Fruit fly (Drosophila melanogaster) whole organism, larva: ENCODE measurements around the gene CG45079.

Experiments
- noc ChIP-seq: fragments of 200-800 bp; sonication (Bioruptor generic); optimal IDR thresholded peaks from 3 replicates; lab custom pipeline; 2019; ENCODE audit warnings: missing biosample characterization, mild to moderate bottlenecking, missing genetic modification characterization, moderate library complexity

Gene CG45079

DNA sequence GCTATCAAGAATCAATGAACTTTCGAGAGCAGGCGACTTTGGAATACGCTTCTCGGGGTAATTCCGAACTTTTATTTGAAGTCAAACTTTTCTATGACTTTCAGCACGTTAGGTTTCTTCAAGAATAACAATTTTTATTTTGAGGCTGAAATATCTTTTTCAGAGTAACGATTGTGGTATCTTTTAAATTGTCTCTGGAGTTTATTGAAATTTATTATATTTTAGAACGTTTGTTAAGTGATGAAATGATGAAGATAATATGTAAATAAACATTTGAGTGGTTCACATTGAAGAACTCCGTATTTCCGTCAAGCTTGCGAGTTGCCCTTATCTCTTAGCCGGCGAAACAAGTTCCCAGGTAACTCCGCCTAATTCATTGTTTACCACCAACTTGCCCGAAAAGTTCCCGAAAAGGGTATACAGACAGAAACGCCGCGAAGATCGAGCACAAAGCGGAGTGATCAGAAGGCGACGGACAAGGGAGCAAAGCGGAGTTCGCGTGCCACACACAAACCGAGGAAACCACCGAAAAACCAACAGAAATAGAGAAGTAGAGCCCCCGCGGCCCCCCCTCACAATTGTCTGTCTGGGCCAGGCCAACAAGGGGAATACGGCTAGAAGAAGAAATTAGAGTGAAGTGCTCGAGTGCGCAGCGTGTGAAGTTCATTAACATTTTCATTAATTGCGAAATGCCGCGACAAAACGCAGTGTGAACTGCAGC lies 6.5 kb upstream of the CG45079 start:
- TF ChIP-seq noc: peak; percentile 34

DNA sequence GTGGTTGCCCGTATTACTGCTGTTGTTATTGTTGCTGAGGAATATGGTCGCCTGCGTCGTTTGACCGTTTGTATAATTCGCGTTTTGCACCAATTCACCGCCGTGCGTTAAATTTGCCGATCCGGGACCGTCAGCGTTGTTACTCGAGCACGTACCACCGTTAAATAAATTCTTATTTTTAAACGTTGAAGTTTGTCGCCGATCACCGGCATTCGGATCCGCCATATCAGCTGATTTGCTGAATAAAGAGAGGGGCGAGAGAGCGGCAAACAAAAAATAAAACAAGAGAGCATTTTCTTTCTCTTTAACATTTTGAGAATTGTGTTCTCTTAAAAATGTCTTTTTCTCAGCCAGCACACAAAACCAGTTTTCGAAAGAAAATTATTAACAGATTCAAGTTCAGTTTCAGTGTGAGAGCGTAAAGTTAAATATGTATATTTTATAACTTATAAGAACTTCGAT lies 5.3 kb upstream of the CG45079 start:
- peak; percentile 35 for TF ChIP-seq noc

DNA sequence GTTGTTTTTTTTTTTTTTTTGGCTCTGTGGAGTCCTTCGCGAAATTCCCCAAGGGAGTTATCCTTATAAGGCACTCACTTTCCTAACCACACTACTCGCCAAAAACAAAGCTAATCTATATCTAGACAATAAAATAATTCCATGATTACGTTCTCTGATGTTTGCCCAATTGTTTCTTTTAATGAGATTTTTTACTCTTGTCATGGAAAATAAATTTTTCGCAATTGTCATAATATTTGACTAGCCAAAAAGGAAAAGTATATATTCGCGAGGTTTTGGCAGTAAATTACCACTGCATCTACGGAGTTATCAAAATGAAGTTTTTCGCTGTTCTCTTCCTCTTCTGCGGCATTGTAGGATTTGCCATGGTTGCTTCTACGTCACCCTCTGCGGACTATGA lies 4.1 kb upstream of the CG45079 start, which contains the start of gene CG34278:
CG34278 (plus strand) TSS at position 301 of the 400 bp plus-strand sequence.
- TF ChIP-seq noc: no peak

DNA sequence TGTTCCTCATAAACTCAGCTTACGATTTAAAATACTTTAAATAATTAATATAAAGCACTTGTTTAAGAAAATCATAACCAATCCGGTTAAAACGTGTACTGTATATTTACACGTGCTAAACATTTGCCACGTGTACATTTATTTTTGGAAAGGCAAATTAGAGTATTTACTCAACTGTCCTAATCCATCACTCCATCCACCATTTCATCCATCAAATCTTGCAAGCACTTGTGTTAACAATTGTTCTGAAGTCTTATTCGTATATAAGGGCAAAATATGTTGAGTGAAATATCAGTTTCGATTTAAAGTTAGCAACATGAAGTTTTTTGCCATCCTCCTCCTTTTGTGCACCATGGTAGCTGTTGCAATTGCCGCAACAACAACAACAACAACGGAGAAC lies 3.0 kb upstream of the CG45079 start, which contains the start of gene CG42779:
CG42779 (plus strand) TSS at position 301 of the 400 bp plus-strand sequence.
- TF ChIP-seq noc: no peak

DNA sequence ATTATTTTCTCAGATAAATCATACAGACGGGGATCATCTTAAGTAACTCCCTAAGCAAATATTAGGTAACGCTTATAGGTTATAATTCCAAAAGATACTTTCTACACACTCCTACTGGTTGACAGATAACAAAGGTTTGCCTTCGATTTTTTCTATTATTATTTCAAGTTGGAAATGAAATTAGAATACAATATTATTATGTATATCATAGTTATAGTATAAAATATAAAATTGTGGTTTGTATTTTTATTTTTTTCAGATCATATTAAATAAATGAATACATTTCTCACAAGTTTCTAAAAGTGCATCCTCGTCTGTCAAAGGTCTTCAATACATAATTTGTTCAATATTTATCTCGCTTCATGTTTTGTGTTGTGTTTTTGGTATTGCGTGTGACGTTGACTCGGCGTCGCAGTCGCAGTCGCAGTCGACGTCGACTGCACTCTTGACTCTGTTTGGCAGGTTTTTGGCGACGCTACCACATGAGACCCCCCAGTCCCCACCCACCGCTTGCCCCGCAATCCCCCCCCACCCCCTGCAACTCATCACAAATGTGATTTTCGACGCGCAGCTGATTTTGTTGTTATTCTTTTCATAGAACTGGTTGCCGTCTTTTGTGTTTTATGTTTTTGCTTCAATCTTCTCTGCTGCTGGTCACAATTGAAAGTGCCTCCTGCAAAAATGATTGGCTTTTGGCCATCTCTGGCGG lies 1.3 kb upstream of the CG45079 start:
- no peak for TF ChIP-seq noc

DNA sequence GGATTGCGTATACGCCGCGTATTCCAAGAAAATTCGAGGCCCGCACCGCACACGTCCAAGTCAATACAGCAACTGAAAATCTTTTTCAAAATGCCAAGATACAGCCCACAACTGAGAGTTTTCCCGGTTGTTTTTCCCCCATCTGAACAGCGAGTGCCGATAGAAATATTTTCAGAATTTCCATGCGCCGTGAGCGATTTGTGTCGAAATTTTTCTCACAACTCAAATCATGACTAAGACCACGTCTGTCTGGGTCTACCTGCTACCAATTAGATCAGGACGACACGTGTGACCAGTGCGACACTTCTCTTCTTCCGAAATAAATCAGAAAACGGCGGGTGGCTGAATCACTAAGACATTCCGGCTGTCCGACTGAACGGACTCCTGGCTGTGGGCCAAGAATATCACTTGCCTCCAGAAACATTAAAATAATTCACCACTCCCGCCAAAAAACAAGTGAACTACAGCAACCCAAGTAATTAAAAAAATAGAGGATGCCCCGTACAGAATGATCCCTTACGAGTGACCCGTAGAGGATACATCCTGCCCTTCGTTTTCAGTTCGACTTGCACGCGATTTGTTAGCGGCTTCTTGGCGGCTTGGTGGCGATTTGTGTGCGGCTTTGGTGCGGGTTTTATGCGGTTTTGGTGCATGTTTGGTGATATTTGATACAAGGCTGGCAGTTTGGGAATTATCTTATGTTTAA lies 1.2 kb downstream of the CG45079 start, which contains the start of gene cher:
cher (minus strand) TSS at position 51 of the 706 bp plus-strand sequence.
- no peak for TF ChIP-seq noc

DNA sequence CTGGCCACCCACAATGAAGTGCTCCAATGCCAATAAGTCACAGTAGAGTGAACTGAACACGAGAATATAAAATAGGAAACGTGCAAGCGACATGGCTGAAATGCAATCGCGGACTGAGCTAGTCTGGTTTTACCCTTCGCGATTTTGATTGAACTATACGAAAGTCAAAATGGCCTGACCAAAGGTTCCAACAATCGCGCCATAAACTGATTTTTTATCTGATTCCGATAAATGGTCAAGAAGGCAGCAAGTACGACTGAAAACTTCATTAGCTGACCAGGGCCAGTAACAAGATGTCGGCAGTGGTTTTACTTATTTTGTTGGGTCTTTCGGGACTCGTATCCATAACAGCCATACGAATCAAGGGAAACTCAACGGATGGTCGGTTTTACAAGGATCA lies 2.6 kb downstream of the CG45079 start, which contains the start of the genes CG17477 and CG31269:
CG17477 (minus strand) TSS at position 101 of the 400 bp plus-strand sequence.
CG31269 (plus strand) TSS at position 289 of the 400 bp plus-strand sequence.
- TF ChIP-seq noc: no peak

DNA sequence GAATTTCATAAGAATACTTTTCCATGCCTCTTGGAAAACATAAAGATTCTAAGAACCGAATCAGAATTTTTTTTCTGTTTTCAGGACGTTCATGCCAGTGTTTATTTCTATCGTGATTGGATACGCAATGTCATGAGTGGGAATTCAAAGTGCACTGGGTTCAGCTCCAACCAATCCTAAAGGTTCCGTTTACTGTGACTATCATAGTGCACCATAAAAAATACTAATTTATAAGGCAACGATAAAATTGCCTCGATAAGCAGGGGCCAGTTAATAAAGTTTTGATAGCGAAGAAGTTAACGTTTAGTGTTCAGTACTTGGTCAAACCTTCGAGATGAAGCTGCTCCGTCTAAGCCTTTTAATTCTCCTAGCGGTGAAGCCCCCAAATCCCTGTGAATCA lies 3.6 kb downstream of the CG45079 start, which contains the start of gene CG31265:
CG31265 (plus strand) TSS at position 301 of the 400 bp plus-strand sequence.
- no peak for TF ChIP-seq noc

DNA sequence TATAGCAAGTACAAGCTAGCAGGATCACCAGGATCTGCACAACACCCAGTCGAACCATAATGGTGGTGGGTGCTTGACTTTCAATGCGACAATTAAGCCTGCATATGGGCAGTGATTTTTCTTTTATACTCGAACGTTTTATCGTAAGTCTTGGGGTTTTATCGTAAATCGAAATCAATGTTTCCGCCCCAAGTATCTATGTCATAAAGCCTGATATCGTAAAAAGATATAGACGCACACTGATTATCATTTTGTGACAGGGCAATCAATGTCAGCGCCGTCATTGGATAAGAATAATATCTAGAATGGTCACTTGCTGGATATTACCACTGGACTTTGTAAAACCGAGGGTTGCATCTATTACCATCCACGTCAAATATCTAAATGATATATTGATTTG lies 6.0 kb downstream of the CG45079 start, which contains the start of gene CG17475:
CG17475 (minus strand) TSS at position 101 of the 400 bp plus-strand sequence.
- TF ChIP-seq noc: no peak

DNA sequence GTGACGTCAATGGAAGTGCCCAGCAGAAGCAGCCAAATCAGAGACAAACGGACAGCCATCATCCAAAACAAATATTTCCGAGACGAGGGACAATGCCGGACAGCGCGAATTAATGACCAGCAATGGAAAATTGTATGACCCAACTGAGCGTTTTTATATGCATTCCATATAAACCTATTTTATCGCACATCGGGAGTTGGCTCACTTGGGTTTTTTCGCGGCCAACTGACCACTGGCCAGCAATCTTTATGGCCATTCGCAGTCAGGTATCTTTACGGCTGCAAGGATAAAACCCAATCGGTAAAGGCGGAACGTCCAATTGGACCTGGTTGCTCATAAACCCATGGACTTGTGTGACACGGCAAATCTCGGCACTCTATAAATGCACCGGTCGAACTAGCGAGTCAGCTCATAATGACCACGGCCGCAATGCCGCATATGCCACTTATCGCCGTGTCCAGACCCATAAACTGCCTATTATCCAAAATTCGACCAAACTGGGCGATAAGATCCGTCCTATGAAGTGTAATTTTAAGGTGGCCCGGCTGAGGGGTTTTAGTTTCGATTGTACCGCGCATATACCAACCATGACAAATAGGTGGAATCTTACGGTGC lies 7.9 kb downstream of the CG45079 start, which contains the start of the genes CG4053 and CG31266:
CG4053 (minus strand) TSS at position 101 of the 615 bp plus-strand sequence.
CG31266 (plus strand) TSS at position 565 of the 615 bp plus-strand sequence.
- TF ChIP-seq noc: no peak

DNA sequence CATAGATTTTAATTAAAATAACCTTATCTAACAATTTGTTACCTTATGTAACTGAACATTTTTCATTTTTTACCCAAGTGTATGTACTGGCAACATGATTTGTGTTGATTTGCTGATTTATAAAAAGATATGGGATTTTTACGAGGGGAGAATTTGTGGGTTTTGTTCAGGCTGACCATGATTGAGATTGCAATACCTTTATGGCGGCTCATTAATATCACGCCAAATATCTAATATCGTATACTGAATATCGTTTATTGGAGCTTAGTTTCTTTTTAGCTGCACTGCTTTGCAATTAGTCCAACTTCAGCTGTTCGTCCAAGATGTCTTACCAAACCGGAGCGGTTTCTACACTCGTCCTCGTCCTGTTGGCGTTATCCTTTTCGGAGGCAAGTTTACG lies 9.6 kb downstream of the CG45079 start, which contains the start of gene CG31267:
CG31267 (plus strand) TSS at position 301 of the 400 bp plus-strand sequence.
- TF ChIP-seq noc: no peak

DNA sequence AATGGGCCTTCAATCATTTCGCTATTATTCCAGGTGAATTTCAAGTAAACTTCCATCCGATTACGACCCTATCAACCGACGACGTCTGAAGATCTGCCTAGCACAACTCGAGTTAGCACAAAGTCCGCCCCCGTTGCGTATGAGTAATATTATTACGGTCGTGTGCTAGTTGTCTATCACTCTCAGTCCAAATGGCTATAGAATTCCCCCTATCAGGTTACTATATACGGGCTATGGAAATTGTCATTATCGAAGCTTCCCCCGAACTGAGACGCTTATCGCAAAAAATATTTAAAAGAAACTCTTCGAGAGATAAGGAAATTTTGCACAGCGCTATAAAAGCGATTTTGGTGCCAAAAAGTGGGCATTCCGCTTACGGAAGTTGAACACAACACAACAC lies 11.5 kb downstream of the CG45079 start, which contains the start of gene CG5246:
CG5246 (plus strand) TSS at position 365 of the 400 bp plus-strand sequence.
- peak; percentile 12 for TF ChIP-seq noc

DNA sequence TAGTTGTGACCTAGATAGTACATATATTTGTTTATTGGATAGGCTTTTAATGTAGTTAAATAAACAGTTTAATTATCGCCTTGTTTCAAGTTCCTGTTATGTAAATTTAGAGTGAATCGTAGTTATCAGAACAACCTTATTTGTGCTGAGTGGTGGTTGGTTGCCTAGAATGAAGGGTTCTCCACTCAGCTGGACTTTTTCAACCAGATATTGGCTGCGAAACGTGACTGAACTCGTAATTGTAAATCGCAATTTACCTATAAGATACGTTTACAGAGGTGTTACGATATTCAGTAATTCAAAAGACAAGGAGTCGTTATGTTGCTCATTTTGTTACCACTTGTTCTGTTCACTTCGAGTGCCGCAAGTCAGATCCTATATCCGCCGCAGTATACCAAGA lies 13.3 kb downstream of the CG45079 start, which contains the start of gene CG5255:
CG5255 (plus strand) TSS at position 301 of the 400 bp plus-strand sequence.
- no peak for TF ChIP-seq noc

DNA sequence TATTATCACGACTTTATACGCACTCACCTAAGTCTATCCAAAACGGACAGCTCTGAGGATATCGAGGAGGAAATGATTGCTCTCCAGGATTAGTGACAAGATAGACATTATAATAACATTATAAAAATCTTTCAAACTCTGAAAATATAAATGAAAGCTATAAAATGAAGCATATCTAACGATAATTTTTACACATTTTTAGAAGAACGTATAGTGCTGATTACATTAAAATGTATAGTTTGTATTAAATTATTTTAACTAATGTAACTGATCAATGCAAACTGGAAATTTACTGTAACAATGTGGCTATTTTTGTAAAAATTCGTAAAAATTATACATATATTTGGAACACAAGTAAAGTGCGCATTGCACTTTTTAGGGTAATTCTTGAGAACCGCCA lies 14.4 kb downstream of the CG45079 start, which contains the start of gene CG5265:
CG5265 (plus strand) TSS at position 301 of the 400 bp plus-strand sequence.
- TF ChIP-seq noc: no peak

DNA sequence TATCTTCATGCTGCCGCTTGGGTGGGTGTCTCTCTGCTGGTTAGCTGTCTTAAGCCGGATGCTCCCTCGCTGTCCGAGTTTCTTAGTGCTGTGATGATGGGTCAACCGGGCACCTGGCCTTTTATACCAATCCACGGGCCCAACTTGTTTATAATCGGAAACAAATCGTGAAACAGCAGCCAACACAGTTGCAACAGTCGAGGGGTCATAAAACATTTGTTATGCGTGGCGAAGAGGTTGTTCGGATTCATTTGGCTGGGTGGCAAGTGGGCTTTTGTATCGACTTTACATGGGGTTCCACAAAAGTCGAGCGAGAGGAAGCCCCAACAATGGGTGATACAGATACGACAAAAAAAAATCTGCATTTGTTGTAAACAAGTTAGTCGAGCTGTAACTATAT lies 18.0 kb downstream of the CG45079 start, which contains the start of gene TwdlW:
TwdlW (minus strand) TSS at position 101 of the 400 bp plus-strand sequence.
- TF ChIP-seq noc: no peak
